Worm (Caenorhabditis elegans): ENCODE data around the gene F58D2.4.

DNA sequence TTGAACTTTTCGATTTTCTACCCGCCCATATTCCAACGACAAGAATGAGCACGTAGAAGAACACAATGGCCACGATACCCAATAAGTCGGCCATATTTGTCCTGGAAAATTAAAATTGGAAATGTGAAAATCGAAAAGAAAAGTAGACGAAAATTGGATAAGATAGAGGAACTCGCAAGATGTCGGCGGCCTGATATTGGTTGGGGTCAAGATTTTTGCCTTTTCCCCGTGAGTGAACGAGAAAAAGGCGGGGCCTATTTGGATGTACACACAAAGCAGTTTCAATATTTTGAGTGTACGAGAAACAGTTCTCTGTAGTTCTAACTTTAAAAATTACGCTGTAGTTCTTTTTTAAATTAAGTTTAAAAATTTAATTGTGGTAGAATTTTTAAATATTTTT, 25.6 kb upstream of the F58D2.4 start, which contains the start of gene cho-1:
- TF ChIP-seq dao-5 (tag; optimal IDR thresholded peaks at IDR 0.05): no peak
- no peak for TF ChIP-seq W03F9.2 (tag; optimal IDR thresholded peaks at IDR 0.05)

All from whole organism, L4/young adult.